Fruit fly (Drosophila melanogaster): ENCODE data around the gene Nmt.

Gene Nmt

DNA sequence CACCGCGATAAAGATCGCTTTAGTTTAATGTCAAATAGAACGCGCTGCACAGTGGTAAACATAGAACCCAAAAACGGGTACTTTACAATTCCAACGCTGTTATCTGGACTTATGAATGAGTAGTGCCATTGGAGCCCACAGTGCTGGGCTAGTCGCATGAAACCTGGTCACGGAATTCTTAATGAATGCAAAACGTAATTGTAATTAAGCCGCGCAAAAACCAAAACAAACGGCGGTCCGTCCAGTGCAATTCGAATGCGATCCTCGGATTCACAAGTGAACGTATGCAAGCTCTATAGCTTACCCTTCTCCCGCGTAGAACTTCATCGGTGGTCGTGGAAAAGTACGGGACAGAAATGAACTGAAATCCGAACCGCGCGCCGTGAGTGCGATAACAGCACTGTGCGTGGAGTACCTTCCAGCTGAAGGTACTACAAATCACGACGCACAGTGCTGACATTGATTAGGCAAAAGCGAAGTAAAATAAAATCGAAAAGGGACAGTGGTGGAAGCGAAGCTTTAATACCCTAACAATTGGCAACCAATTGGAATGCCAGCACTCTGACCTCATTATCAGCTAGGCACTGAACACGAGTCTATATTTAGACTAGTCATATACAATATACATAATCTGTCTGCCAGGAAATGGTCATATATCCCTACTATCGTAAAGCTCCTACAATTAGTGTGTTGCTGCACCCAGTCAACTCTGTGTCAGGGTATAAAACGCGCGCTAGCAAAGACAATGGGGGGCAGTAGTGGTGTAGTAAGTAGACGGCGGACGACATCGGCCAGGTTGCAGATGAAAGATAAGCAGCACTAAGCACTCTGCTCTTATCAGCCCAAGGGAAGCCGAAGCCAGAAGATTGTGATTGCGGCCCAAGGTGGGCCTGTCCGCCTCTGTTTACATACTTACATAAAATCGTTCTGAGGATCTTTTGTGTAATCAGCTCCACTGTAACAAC lies 7.3 kb upstream of the Nmt start:
- TF ChIP-seq CG3919 (GFP tag; optimal IDR thresholded peaks at IDR 0.05) (peak; percentile 70), Blimp-1 (GFP tag; optimal IDR thresholded peaks at IDR 0.05) (no peak), topi (GFP tag; optimal IDR thresholded peaks at IDR 0.05) (peak; percentile 53), salr (GFP tag; optimal IDR thresholded peaks at IDR 0.05) (peak; percentile 23 to 29), acj6 (GFP tag; optimal IDR thresholded peaks at IDR 0.05) (peak; percentile 74), Hr39 (GFP tag; optimal IDR thresholded peaks at IDR 0.05) (peak; percentile 52), CG3032 (tag; optimal IDR thresholded peaks at IDR 0.05) (peak; percentile 46), ss (GFP tag; optimal IDR thresholded peaks at IDR 0.05) (peak in 1 of 2 experiments; percentile 13), spab (GFP tag; optimal IDR thresholded peaks at IDR 0.05) (peak; percentile 53), CG6808 (GFP tag; optimal IDR thresholded peaks at IDR 0.05) (peak; percentile 45), fkh (GFP tag; optimal IDR thresholded peaks at IDR 0.05) (peak; percentile 74), svp (GFP tag) (peak; percentile 77), CG4318 (GFP tag; optimal IDR thresholded peaks at IDR 0.05) (peak; percentile 13), fd85E (GFP tag; optimal IDR thresholded peaks at IDR 0.05) (no peak), CG11902 (GFP tag; optimal IDR thresholded peaks at IDR 0.05) (peak; percentile 51), CG1621 (tag; optimal IDR thresholded peaks at IDR 0.05) (peak; percentile 44), CG7368 (GFP tag; optimal IDR thresholded peaks at IDR 0.05) (peak; percentile 64), CG34406 (GFP tag; optimal IDR thresholded peaks at IDR 0.05) (peak; percentile 25), Eip78C (GFP tag) (peak; percentile 94), Lpt (GFP tag; optimal IDR thresholded peaks at IDR 0.05) (peak; percentile 40), CG16779 (tag; optimal IDR thresholded peaks at IDR 0.05) (peak; percentile 55), CG10669 (GFP tag; optimal IDR thresholded peaks at IDR 0.05) (peak; percentile 67), Sox14 (GFP tag; optimal IDR thresholded peaks at IDR 0.05) (peak; percentile 82), esn (GFP tag; optimal IDR thresholded peaks at IDR 0.05) (peak; percentile 53), net (GFP tag; optimal IDR thresholded peaks at IDR 0.05) (peak; percentile 55), dac (GFP tag; optimal IDR thresholded peaks at IDR 0.05) (peak; percentile 14), vri (GFP tag; optimal IDR thresholded peaks at IDR 0.05) (peak; percentile 58), Hr4 (GFP tag; optimal IDR thresholded peaks at IDR 0.05) (peak; percentile 74), CG11294 (GFP tag; IDR thresholded peaks at IDR 0.05) (peak; percentile 32; the same call in 1 of the 2 replicates), Sox102F (GFP tag; optimal IDR thresholded peaks at IDR 0.05) (no peak), Ets96B (tag; optimal IDR thresholded peaks at IDR 0.05) (peak; percentile 58), CG8319 (GFP tag; optimal IDR thresholded peaks at IDR 0.05) (peak; percentile 46), dsx (GFP tag; optimal IDR thresholded peaks at IDR 0.05; ENCODE audit: poor library complexity, severe bottlenecking) (peak; percentile 36), CG32006 (GFP tag; optimal IDR thresholded peaks at IDR 0.05) (peak; percentile 75), CG6276 (GFP tag; optimal IDR thresholded peaks at IDR 0.05) (no peak), Ets21C (GFP tag; optimal IDR thresholded peaks at IDR 0.05) (peak; percentile 21), cyc (GFP tag; optimal IDR thresholded peaks at IDR 0.05) (peak; percentile 31), Sox15 (GFP tag; optimal IDR thresholded peaks at IDR 0.05) (peak; percentile 60), Gug (GFP tag; IDR thresholded peaks at IDR 0.05) (peak; percentile 64), Hr38 (GFP tag; optimal IDR thresholded peaks at IDR 0.05) (no peak), CG8119 (GFP tag; IDR thresholded peaks at IDR 0.05) (peak; percentile 50), lz (GFP tag; optimal IDR thresholded peaks at IDR 0.05) (peak; percentile 43), fd59A (GFP tag; optimal IDR thresholded peaks at IDR 0.05) (peak; percentile 49), CG15336 (GFP tag; IDR thresholded peaks at IDR 0.05) (0 out of 2 replicates have a peak, but pooled peaks have one; percentile 55), CG6163 (GFP tag; IDR thresholded peaks at IDR 0.05) (peak; percentile 63; the same call in 2 of the 3 replicates), CG9139 (GFP tag; optimal IDR thresholded peaks at IDR 0.05) (no peak), CG6854 (GFP tag; optimal IDR thresholded peaks at IDR 0.05) (no peak), eg (GFP tag; IDR thresholded peaks at IDR 0.05) (peak; percentile 61; the same call in 2 of the 3 replicates), CG8632 (GFP tag; optimal IDR thresholded peaks at IDR 0.05) (peak; percentile 50)

All from whole organism, prepupa.